Fruit fly (Drosophila melanogaster) whole organism, embryonic: ENCODE data around the gene CG10948.

Experiments
- Awh ChIP-seq: fragments of 200-800 bp; sonication (Bioruptor generic); IDR thresholded peaks from 2 replicates; pipeline ENCODE4, ENCODE4 v1.3.6; 2022; ENCODE audit warnings: missing biosample characterization, missing genetic modification characterization
- BEAF-32 ChIP-seq: fragments of 200-800 bp; sonication (Bioruptor generic); optimal IDR thresholded peaks from 3 replicates; lab custom pipeline; 2017; ENCODE audit warnings: missing biosample characterization, missing genetic modification characterization, mild to moderate bottlenecking, moderate library complexity, missing genetic modification reagents
- Bdp1 ChIP-seq: fragments of 200-800 bp; sonication (Bioruptor generic); optimal IDR thresholded peaks from 3 replicates; lab custom pipeline; 2016; ENCODE audit warnings: missing biosample characterization, missing genetic modification characterization
- BtbVII ChIP-seq: fragments of 200-800 bp; sonication (Bioruptor generic); optimal IDR thresholded peaks from 3 replicates; lab custom pipeline; 2017; ENCODE audit warnings: missing biosample characterization, mild to moderate bottlenecking, missing genetic modification characterization
- CG10147 ChIP-seq: fragments of 200-800 bp; sonication (Bioruptor generic); optimal IDR thresholded peaks from 2 replicates; lab custom pipeline; 2019; ENCODE audit warnings: missing biosample characterization, mild to moderate bottlenecking, missing genetic modification characterization, moderate library complexity
- CG10267 ChIP-seq: fragments of 200-800 bp; sonication (Bioruptor generic); optimal IDR thresholded peaks from 2 replicates; lab custom pipeline; 2018; ENCODE audit warnings: missing biosample characterization, mild to moderate bottlenecking, missing genetic modification characterization, moderate library complexity
- CG10543 ChIP-seq: fragments of 200-800 bp; sonication (Bioruptor generic); optimal IDR thresholded peaks from 3 replicates; lab custom pipeline; 2017; ENCODE audit warnings: missing biosample characterization, mild to moderate bottlenecking, missing genetic modification characterization, moderate library complexity
- CG11398 ChIP-seq: fragments of 200-800 bp; sonication (Bioruptor generic); optimal IDR thresholded peaks from 2 replicates; lab custom pipeline; 2016; ENCODE audit warnings: missing biosample characterization, missing genetic modification characterization
- CG12155 ChIP-seq: fragments of 200-800 bp; sonication (Bioruptor generic); optimal IDR thresholded peaks from 3 replicates; lab custom pipeline; 2016; ENCODE audit warnings: missing biosample characterization, missing genetic modification characterization
- CG14441 ChIP-seq: fragments of 200-800 bp; sonication (Bioruptor generic); IDR thresholded peaks from 2 replicates; pipeline ENCODE4 v1.3.6; 2022; ENCODE audit warnings: missing biosample characterization, missing genetic modification characterization
- CG18619 ChIP-seq: fragments of 200-800 bp; sonication (Bioruptor generic); optimal IDR thresholded peaks from 3 replicates; lab custom pipeline; 2017; ENCODE audit warnings: missing biosample characterization, mild to moderate bottlenecking, missing genetic modification characterization
- CG18764 ChIP-seq: fragments of 200-800 bp; sonication (Bioruptor generic); optimal IDR thresholded peaks from 3 replicates; lab custom pipeline; 2016; ENCODE audit warnings: missing biosample characterization, missing genetic modification characterization
- CG3065 ChIP-seq: fragments of 200-800 bp; sonication (Bioruptor generic); optimal IDR thresholded peaks from 2 replicates; lab custom pipeline; 2016; ENCODE audit warnings: missing biosample characterization, missing genetic modification characterization
- CG32532 ChIP-seq: fragments of 200-800 bp; sonication (Bioruptor generic); IDR thresholded peaks from 2 replicates; pipeline ENCODE4 v1.3.6; 2022; ENCODE audit warnings: missing biosample characterization, missing genetic modification characterization
- CG4617 ChIP-seq: fragments of 200-800 bp; sonication (Bioruptor generic); optimal IDR thresholded peaks from 3 replicates; lab custom pipeline; 2016; ENCODE audit warnings: missing biosample characterization, missing genetic modification characterization, borderline replicate concordance
- CG7839 ChIP-seq: fragments of 200-800 bp; sonication (Bioruptor generic); optimal IDR thresholded peaks from 3 replicates; lab custom pipeline; 2018; ENCODE audit warnings: missing biosample characterization, mild to moderate bottlenecking, missing genetic modification characterization, moderate library complexity
- CG7928 ChIP-seq: fragments of 200-800 bp; sonication (Bioruptor generic); optimal IDR thresholded peaks from 2 replicates; lab custom pipeline; 2017; ENCODE audit warnings: missing biosample characterization, mild to moderate bottlenecking, missing genetic modification characterization
- CG8359 ChIP-seq: fragments of 200-800 bp; sonication (Bioruptor generic); optimal IDR thresholded peaks from 2 replicates; lab custom pipeline; 2017; ENCODE audit warnings: missing biosample characterization, mild to moderate bottlenecking, missing genetic modification characterization, borderline replicate concordance
- CG9797 ChIP-seq: fragments of 200-800 bp; sonication (Bioruptor generic); optimal IDR thresholded peaks from 3 replicates; lab custom pipeline; 2018; ENCODE audit warnings: missing biosample characterization, mild to moderate bottlenecking, missing genetic modification characterization
- D ChIP-seq, 2 experiments: fragments of 200-800 bp in 1 of 2; fragments of >200 bp in 1 of 2; sonication (Bioruptor generic) in 1 of 2; optimal IDR thresholded peaks; 2 replicates in 1 of 2; 3 replicates in 1 of 2; lab custom pipeline; 2017; ENCODE audit warnings: mild to moderate bottlenecking in 1 of 2, missing biosample characterization in 1 of 2, missing genetic modification characterization in 1 of 2, missing genetic modification reagents in 1 of 2
- D19A ChIP-seq: fragments of 200-800 bp; optimal IDR thresholded peaks from 3 replicates; lab custom pipeline; 2019; ENCODE audit warnings: missing biosample characterization, mild to moderate bottlenecking, missing genetic modification characterization, moderate library complexity
- Deaf1 ChIP-seq: fragments of 200-800 bp; optimal IDR thresholded peaks from 3 replicates; lab custom pipeline; 2019; ENCODE audit warnings: missing biosample characterization, mild to moderate bottlenecking, missing genetic modification characterization, moderate library complexity
- Dll ChIP-seq: fragments of 200-800 bp; sonication (Bioruptor generic); IDR thresholded peaks from 4 replicates; pipeline ENCODE4 v1.3.6; 2022; ENCODE audit warnings: missing biosample characterization, missing genetic modification characterization; ENCODE audit not compliant: partially characterized antibody
- Fer1 ChIP-seq: fragments of 200-800 bp; sonication (Bioruptor generic); optimal IDR thresholded peaks from 2 replicates; lab custom pipeline; 2017; ENCODE audit warnings: missing biosample characterization, mild to moderate bottlenecking, missing genetic modification characterization
- Mad ChIP-seq: fragments of 200-800 bp; sonication (Bioruptor generic); optimal IDR thresholded peaks from 2 replicates; lab custom pipeline; 2016; ENCODE audit warnings: missing biosample characterization, missing genetic modification characterization
- Meics ChIP-seq: fragments of 200-800 bp; sonication (Bioruptor generic); optimal IDR thresholded peaks from 2 replicates; lab custom pipeline; 2017; ENCODE audit warnings: missing biosample characterization, mild to moderate bottlenecking, missing genetic modification characterization
- NC2β ChIP-seq: fragments of 200-800 bp; sonication (Bioruptor generic); optimal IDR thresholded peaks from 2 replicates; lab custom pipeline; 2016; ENCODE audit warnings: missing biosample characterization, missing genetic modification characterization
- Nf-YC ChIP-seq: fragments of 200-800 bp; optimal IDR thresholded peaks from 3 replicates; lab custom pipeline; 2019; ENCODE audit warnings: missing biosample characterization, mild to moderate bottlenecking, missing genetic modification characterization, moderate library complexity
- PHDP ChIP-seq: fragments of 200-800 bp; sonication (Bioruptor generic); optimal IDR thresholded peaks from 3 replicates; lab custom pipeline; 2018; ENCODE audit warnings: missing biosample characterization, mild to moderate bottlenecking, missing genetic modification characterization, moderate library complexity
- Sin3A ChIP-seq: fragments of >200 bp; optimal IDR thresholded peaks from 2 replicates; lab custom pipeline; 2018
- Xrp1 ChIP-seq: fragments of 200-800 bp; sonication (Bioruptor generic); IDR thresholded peaks from 2 replicates; pipeline ENCODE4 v1.3.6; 2022; ENCODE audit warnings: missing biosample characterization, missing genetic modification characterization
- bbx ChIP-seq: fragments of 200-800 bp; sonication (Bioruptor generic); IDR thresholded peaks from 2 replicates; pipeline ENCODE4 v1.3.6; 2022; ENCODE audit warnings: missing biosample characterization, missing genetic modification characterization; ENCODE audit not compliant: partially characterized antibody
- bowl ChIP-seq: fragments of 200-800 bp; sonication (Bioruptor generic); IDR thresholded peaks from 2 replicates; pipeline ENCODE4 v1.3.6; 2022; ENCODE audit warnings: missing biosample characterization, missing genetic modification characterization
- ci ChIP-seq: fragments of 200-800 bp; sonication (Bioruptor generic); IDR thresholded peaks from 3 replicates; pipeline ENCODE4 v1.3.6; 2022; ENCODE audit warnings: missing biosample characterization, missing genetic modification characterization
- corto ChIP-seq: fragments of 200-800 bp; sonication (Bioruptor generic); optimal IDR thresholded peaks from 2 replicates; lab custom pipeline; 2016; ENCODE audit warnings: missing biosample characterization, mild to moderate bottlenecking, missing genetic modification characterization, moderate library complexity
- crc ChIP-seq: fragments of 200-800 bp; sonication (Bioruptor generic); optimal IDR thresholded peaks from 2 replicates; lab custom pipeline; 2016; ENCODE audit warnings: missing biosample characterization, missing genetic modification characterization
- crol ChIP-seq: fragments of 200-800 bp; sonication (Bioruptor generic); IDR thresholded peaks from 2 replicates; pipeline ENCODE4 v1.3.6; 2022; ENCODE audit warnings: missing biosample characterization, missing genetic modification characterization
- dpn ChIP-seq, 2 experiments: fragments of 200-800 bp; sonication (Bioruptor generic); optimal IDR thresholded peaks; 3 replicates each; lab custom pipeline; 2016; ENCODE audit warnings: missing biosample characterization in 2 of 2, missing genetic modification characterization in 2 of 2
- en ChIP-seq: fragments of 200-800 bp; sonication (Bioruptor generic); optimal IDR thresholded peaks from 2 replicates; lab custom pipeline; 2016; ENCODE audit warnings: missing biosample characterization, missing genetic modification characterization
- fd3F ChIP-seq: fragments of 200-800 bp; sonication (Bioruptor generic); optimal IDR thresholded peaks from 2 replicates; lab custom pipeline; 2018; ENCODE audit warnings: missing biosample characterization, mild to moderate bottlenecking, missing genetic modification characterization, moderate library complexity
- grau ChIP-seq: fragments of 200-800 bp; optimal IDR thresholded peaks from 3 replicates; lab custom pipeline; 2019; ENCODE audit warnings: missing biosample characterization, mild to moderate bottlenecking, missing genetic modification characterization, moderate library complexity
- gsb-n ChIP-seq: fragments of 200-800 bp; sonication (Bioruptor generic); optimal IDR thresholded peaks from 3 replicates; lab custom pipeline; 2018; ENCODE audit warnings: missing biosample characterization, mild to moderate bottlenecking, missing genetic modification characterization
- hbn ChIP-seq: fragments of 200-800 bp; sonication (Bioruptor generic); IDR thresholded peaks from 2 replicates; pipeline ENCODE4 v1.3.6; 2022; ENCODE audit warnings: missing biosample characterization, missing genetic modification characterization; ENCODE audit not compliant: partially characterized antibody
- lilli ChIP-seq: fragments of 200-800 bp; sonication (Bioruptor generic); optimal IDR thresholded peaks from 3 replicates; lab custom pipeline; 2016; ENCODE audit warnings: missing biosample characterization, missing genetic modification characterization
- row ChIP-seq: fragments of 200-800 bp; sonication (Bioruptor generic); IDR thresholded peaks from 3 replicates; pipeline ENCODE4 v1.3.6; 2022; ENCODE audit warnings: missing biosample characterization, missing genetic modification characterization
- slbo ChIP-seq: fragments of 200-800 bp; sonication (Bioruptor generic); IDR thresholded peaks from 2 replicates; pipeline ENCODE4 v1.3.6; 2022; ENCODE audit warnings: missing biosample characterization, missing genetic modification characterization
- stc ChIP-seq: fragments of 200-800 bp; sonication (Bioruptor generic); IDR thresholded peaks from 2 replicates; pipeline ENCODE4 v1.3.6; 2022; ENCODE audit warnings: missing biosample characterization, missing genetic modification characterization
- ttk ChIP-seq: fragments of 200-800 bp; sonication (Bioruptor generic); IDR thresholded peaks from 2 replicates; pipeline ENCODE4 v2.1.2; 2022; ENCODE audit warnings: missing biosample characterization, missing genetic modification characterization
- zen ChIP-seq: fragments of 200-800 bp; sonication (Bioruptor generic); optimal IDR thresholded peaks from 3 replicates; lab custom pipeline; 2018; ENCODE audit warnings: missing biosample characterization, mild to moderate bottlenecking, missing genetic modification characterization, moderate library complexity

The CG10948 gene

DNA sequence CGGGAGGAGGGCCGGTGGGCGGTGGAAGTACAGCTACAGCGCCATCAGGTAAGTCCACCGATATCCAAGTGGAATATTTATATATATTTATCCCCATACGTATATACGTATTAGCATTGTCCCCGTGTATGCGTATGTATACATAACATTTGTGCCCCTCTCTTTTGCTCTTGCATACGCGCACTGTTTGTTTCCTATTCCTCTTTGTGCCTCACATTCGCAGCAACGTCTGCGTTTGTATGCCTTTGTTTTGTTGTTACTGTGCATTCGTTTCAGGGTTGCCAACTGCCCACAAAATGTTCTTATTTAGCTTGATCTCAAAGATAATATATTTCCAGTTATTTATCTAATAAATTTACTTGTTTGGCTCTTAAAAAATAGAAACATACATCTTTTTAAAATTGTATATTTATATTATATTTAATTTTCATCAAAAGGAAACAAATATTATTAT is 43.6 kb downstream of the CG10948 start (continued):
- peak; percentile 72 for TF ChIP-seq row (GFP tag; lab: Robert Waterston, UW)
- peak; percentile 4 for TF ChIP-seq Mad (GFP tag; lab: Kevin White, UChicago)
- peak; percentile 50 for TF ChIP-seq gsb-n
- no peak for TF ChIP-seq Bdp1 (GFP tag; lab: Kevin White, UChicago)
- peak; percentile 74 for TF ChIP-seq Fer1 (GFP tag; lab: Kevin White, UChicago)
- TF ChIP-seq Deaf1 (tag; lab: Kevin White, UChicago): peak; percentile 15
- peak; percentile 58 for TF ChIP-seq Meics (GFP tag; lab: Kevin White, UChicago)
- peak; percentile 27; the same call in 1 of the 2 replicates for TF ChIP-seq slbo (GFP tag; lab: Robert Waterston, UW)
- TF ChIP-seq CG11398: no peak
- peak in 1 of 2 experiments; percentile 60 for TF ChIP-seq dpn (GFP tag; optimal IDR thresholded peaks at IDR 0.05; lab: Kevin White, UChicago)
- TF ChIP-seq Xrp1 (GFP tag; lab: Robert Waterston, UW): peak; percentile 57
- peak; percentile 33 for TF ChIP-seq lilli (GFP tag; lab: Kevin White, UChicago)
- no peak for TF ChIP-seq CG3065 (GFP tag; lab: Kevin White, UChicago)
- TF ChIP-seq bowl: no peak
- TF ChIP-seq CG12155 (GFP tag; lab: Kevin White, UChicago): peak; percentile 15
- peak; percentile 76 for TF ChIP-seq PHDP (tag; lab: Kevin White, UChicago)
- peak; percentile 14 for TF ChIP-seq fd3F (GFP tag; lab: Kevin White, UChicago)
- TF ChIP-seq CG32532 (GFP tag; lab: Robert Waterston, UW): peak; percentile 66
- TF ChIP-seq grau (tag; lab: Kevin White, UChicago): peak; percentile 74
- peak; percentile 65 for TF ChIP-seq CG10267
- TF ChIP-seq stc (GFP tag; lab: Robert Waterston, UW): peak; percentile 61; the same call in 1 of the 2 replicates
- peak; percentile 76 for TF ChIP-seq D19A (tag; lab: Kevin White, UChicago)
- TF ChIP-seq Nf-YC (tag; lab: Kevin White, UChicago): peak; percentile 45
- TF ChIP-seq corto (GFP tag; lab: Kevin White, UChicago): no peak
- peak; percentile 77; the same call in 1 of the 2 replicates for TF ChIP-seq crol
- TF ChIP-seq Awh (GFP tag; lab: Robert Waterston, UW): peak; percentile 27; the same call in 1 of the 2 replicates
- TF ChIP-seq CG14441 (GFP tag; lab: Robert Waterston, UW): 0 out of 2 replicates have a peak, but pooled peaks have one; percentile 14
- no peak for TF ChIP-seq D (optimal IDR thresholded peaks at IDR 0.05; lab: Kevin White, UChicago)
- peak; percentile 51 for TF ChIP-seq D (GFP tag; optimal IDR thresholded peaks at IDR 0.05; lab: Kevin White, UChicago)
- TF ChIP-seq CG7839: peak; percentile 63
- TF ChIP-seq en (GFP tag; lab: Kevin White, UChicago): no peak
- peak; percentile 13 for TF ChIP-seq CG18764 (GFP tag; lab: Kevin White, UChicago)

DNA sequence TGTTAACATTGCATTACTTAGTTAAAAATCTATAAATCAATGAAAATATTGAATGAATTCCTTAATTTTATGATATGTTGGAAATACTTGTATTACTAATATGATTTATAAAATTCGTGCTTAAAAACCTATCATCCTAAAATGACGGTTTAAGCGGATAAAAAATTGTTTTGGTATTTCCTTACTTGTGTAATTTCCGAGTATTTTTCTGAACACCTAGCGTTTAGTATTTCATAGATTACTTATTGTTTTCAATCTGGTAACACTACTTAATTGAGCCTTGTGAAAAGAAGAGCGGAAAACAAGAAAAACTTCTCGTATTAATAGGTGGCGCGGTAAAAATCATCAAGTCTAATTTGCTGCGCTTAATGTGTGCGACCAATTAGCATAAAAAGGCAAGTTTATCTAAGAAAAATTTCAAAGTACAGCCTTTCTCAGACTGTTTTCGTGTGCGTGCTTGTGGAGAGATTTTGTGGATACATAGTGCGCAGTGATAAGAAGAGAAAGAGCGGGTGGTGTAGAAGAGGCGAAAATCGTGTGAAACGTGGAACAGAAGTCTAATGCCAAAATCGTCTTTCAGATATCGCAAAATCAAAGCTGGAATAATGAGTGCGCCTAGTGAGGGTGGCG is 44.1 kb downstream of the CG10948 start, which contains the start of gene Sap130:
Gene Sap130 (plus strand): TSS at position 243 of the 630 bp plus-strand sequence.
- TF ChIP-seq CG8359 (GFP tag; lab: Kevin White, UChicago) (no peak), ttk (GFP tag; lab: Robert Waterston, UW) (no peak), CG7928 (no peak), CG10147 (GFP tag; lab: Kevin White, UChicago) (peak; percentile 35), BEAF-32 (GFP tag; lab: Kevin White, UChicago) (peak; percentile 57), zen (tag; lab: Kevin White, UChicago) (peak; percentile 6), crc (no peak), BtbVII (no peak), CG10543 (GFP tag; lab: Kevin White, UChicago) (no peak), NC2β (GFP tag; lab: Kevin White, UChicago) (peak; percentile 5), CG9797 (GFP tag; lab: Kevin White, UChicago) (peak; percentile 30), Sin3A (lab: Kevin White, UChicago) (peak; percentile 6), Dll (GFP tag; lab: Robert Waterston, UW) (0 out of 4 replicates have a peak, but pooled peaks have one; percentile 41), CG4617 (GFP tag; lab: Kevin White, UChicago) (peak; percentile 56), hbn (GFP tag; lab: Robert Waterston, UW) (0 out of 2 replicates have a peak, but pooled peaks have one; percentile 16), bbx (GFP tag; lab: Robert Waterston, UW) (0 out of 2 replicates have a peak, but pooled peaks have one; percentile 5), ci (GFP tag; lab: Robert Waterston, UW) (no peak), CG18619 (GFP tag; lab: Kevin White, UChicago) (no peak)
